Fruit fly (Drosophila melanogaster) whole organism, embryonic: ENCODE data around the gene CG9961.
A peak's percentile ranks its signal among the peaks of the same experiment; 100 is the strongest.

Experiments used
- Asciz ChIP-seq: fragments of 200-800 bp; sonication (Bioruptor generic); optimal IDR thresholded peaks from 2 replicates; lab custom pipeline; 2017; ENCODE audit warnings: missing biosample characterization, mild to moderate bottlenecking, missing genetic modification characterization, missing genetic modification reagents
- CG10274 ChIP-seq: fragments of 200-800 bp; sonication (Bioruptor generic); optimal IDR thresholded peaks from 3 replicates; lab custom pipeline; 2017; ENCODE audit warnings: missing biosample characterization, mild to moderate bottlenecking, missing genetic modification characterization
- CG12104 ChIP-seq: fragments of 200-800 bp; sonication (Bioruptor generic); optimal IDR thresholded peaks from 3 replicates; lab custom pipeline; 2016; ENCODE audit warnings: missing biosample characterization, missing genetic modification characterization
- CG12391 ChIP-seq: fragments of 200-800 bp; sonication (Bioruptor generic); optimal IDR thresholded peaks from 3 replicates; lab custom pipeline; 2018; ENCODE audit warnings: missing biosample characterization, mild to moderate bottlenecking, missing genetic modification characterization, moderate library complexity
- CG12744 ChIP-seq: fragments of 200-800 bp; sonication (Bioruptor generic); optimal IDR thresholded peaks from 2 replicates; lab custom pipeline; 2016; ENCODE audit warnings: missing biosample characterization, missing genetic modification characterization
- CG14441 ChIP-seq: fragments of 200-800 bp; sonication (Bioruptor generic); IDR thresholded peaks from 2 replicates; pipeline ENCODE4 v1.3.6; 2022; ENCODE audit warnings: missing biosample characterization, missing genetic modification characterization
- CG18619 ChIP-seq: fragments of 200-800 bp; sonication (Bioruptor generic); optimal IDR thresholded peaks from 3 replicates; lab custom pipeline; 2017; ENCODE audit warnings: missing biosample characterization, mild to moderate bottlenecking, missing genetic modification characterization
- CG30431 ChIP-seq: fragments of 200-800 bp; sonication (Bioruptor generic); optimal IDR thresholded peaks from 2 replicates; lab custom pipeline; 2017; ENCODE audit warnings: missing biosample characterization, missing genetic modification characterization
- CG34224 ChIP-seq: fragments of 200-800 bp; sonication (Bioruptor generic); IDR thresholded peaks from 3 replicates; pipeline ENCODE4 v1.3.6; 2022; ENCODE audit warnings: missing biosample characterization, missing genetic modification characterization; ENCODE audit not compliant: partially characterized antibody
- CG43689 ChIP-seq: fragments of 200-800 bp; sonication (Bioruptor generic); IDR thresholded peaks from 2 replicates; pipeline ENCODE4 v1.3.6; 2022; ENCODE audit warnings: missing biosample characterization, missing genetic modification characterization
- CG6175 ChIP-seq: fragments of 200-800 bp; sonication (Bioruptor generic); IDR thresholded peaks from 3 replicates; pipeline ENCODE4 v1.3.6; 2022; ENCODE audit warnings: missing biosample characterization, missing genetic modification characterization
- CG6254 ChIP-seq: fragments of 200-800 bp; sonication (Bioruptor generic); optimal IDR thresholded peaks from 3 replicates; lab custom pipeline; 2017; ENCODE audit warnings: mild to moderate bottlenecking, missing biosample characterization, missing genetic modification reagents, missing genetic modification characterization
- CG6854 ChIP-seq: fragments of 200-800 bp; sonication (Bioruptor generic); optimal IDR thresholded peaks from 3 replicates; lab custom pipeline; 2017; ENCODE audit warnings: missing biosample characterization, mild to moderate bottlenecking, missing genetic modification characterization
- CG7745 ChIP-seq: fragments of 200-800 bp; sonication (Bioruptor generic); optimal IDR thresholded peaks from 2 replicates; lab custom pipeline; 2018; ENCODE audit warnings: missing biosample characterization, mild to moderate bottlenecking, missing genetic modification characterization, moderate library complexity
- CG7839 ChIP-seq: fragments of 200-800 bp; sonication (Bioruptor generic); optimal IDR thresholded peaks from 3 replicates; lab custom pipeline; 2018; ENCODE audit warnings: missing biosample characterization, mild to moderate bottlenecking, missing genetic modification characterization, moderate library complexity
- CG8290 ChIP-seq, 3 experiments: fragments of 200-800 bp; sonication (Bioruptor generic); optimal IDR thresholded peaks; 2 replicates each; lab custom pipeline; 2016 to 2019; ENCODE audit warnings: missing biosample characterization in 3 of 3, missing genetic modification characterization in 3 of 3, mild to moderate bottlenecking in 2 of 3, moderate library complexity in 1 of 3
- CG9215 ChIP-seq: fragments of 200-800 bp; sonication (Bioruptor generic); IDR thresholded peaks from 2 replicates; pipeline ENCODE4 v1.3.6; 2022; ENCODE audit warnings: missing biosample characterization, missing genetic modification characterization
- Chrac-16 ChIP-seq: fragments of 200-800 bp; sonication (Bioruptor generic); optimal IDR thresholded peaks from 3 replicates; lab custom pipeline; 2016; ENCODE audit warnings: missing biosample characterization, missing genetic modification characterization
- CrebB ChIP-seq: fragments of 200-800 bp; sonication (Bioruptor generic); optimal IDR thresholded peaks from 3 replicates; lab custom pipeline; 2018; ENCODE audit warnings: missing biosample characterization, mild to moderate bottlenecking, missing genetic modification characterization
- Dad ChIP-seq: fragments of 200-800 bp; sonication (Bioruptor generic); optimal IDR thresholded peaks from 3 replicates; lab custom pipeline; 2016; ENCODE audit warnings: missing biosample characterization, missing genetic modification characterization
- E2f2 ChIP-seq: fragments of 200-800 bp; sonication (Bioruptor generic); IDR thresholded peaks from 2 replicates; pipeline ENCODE4 v1.3.6; 2022; ENCODE audit warnings: missing biosample characterization, missing genetic modification characterization
- GATAe ChIP-seq: fragments of 200-800 bp; sonication (Bioruptor generic); conservative IDR thresholded peaks from 2 replicates; pipeline ENCODE4 v1.3.6; 2022; ENCODE audit warnings: missing biosample characterization, missing genetic modification characterization
- H15 ChIP-seq: fragments of 200-800 bp; sonication (Bioruptor generic); IDR thresholded peaks from 3 replicates; pipeline ENCODE4 v1.3.6; 2022; ENCODE audit warnings: missing biosample characterization, missing genetic modification characterization
- HLH4C ChIP-seq: fragments of 200-800 bp; sonication (Bioruptor generic); IDR thresholded peaks from 3 replicates; pipeline ENCODE4 v1.3.6; 2022; ENCODE audit warnings: missing biosample characterization, missing genetic modification characterization; ENCODE audit not compliant: partially characterized antibody
- Hmx ChIP-seq: fragments of 200-800 bp; sonication (Bioruptor generic); optimal IDR thresholded peaks from 2 replicates; lab custom pipeline; 2016; ENCODE audit warnings: missing biosample characterization, missing genetic modification characterization
- Nf-YA ChIP-seq: fragments of 200-800 bp; sonication (Bioruptor generic); IDR thresholded peaks from 2 replicates; pipeline ENCODE4 v1.3.6; 2022; ENCODE audit warnings: missing biosample characterization, missing genetic modification characterization
- Nf-YC ChIP-seq: fragments of 200-800 bp; optimal IDR thresholded peaks from 3 replicates; lab custom pipeline; 2019; ENCODE audit warnings: missing biosample characterization, mild to moderate bottlenecking, missing genetic modification characterization, moderate library complexity
- PHDP ChIP-seq: fragments of 200-800 bp; sonication (Bioruptor generic); optimal IDR thresholded peaks from 3 replicates; lab custom pipeline; 2018; ENCODE audit warnings: missing biosample characterization, mild to moderate bottlenecking, missing genetic modification characterization, moderate library complexity
- Ssrp ChIP-seq: fragments of 200-800 bp; sonication (Bioruptor generic); optimal IDR thresholded peaks from 2 replicates; lab custom pipeline; 2018; ENCODE audit warnings: missing biosample characterization, mild to moderate bottlenecking, missing genetic modification characterization, moderate library complexity
- Xrp1 ChIP-seq: fragments of 200-800 bp; sonication (Bioruptor generic); IDR thresholded peaks from 2 replicates; pipeline ENCODE4 v1.3.6; 2022; ENCODE audit warnings: missing biosample characterization, missing genetic modification characterization
- dan ChIP-seq: fragments of 200-800 bp; sonication (Bioruptor generic); IDR thresholded peaks from 2 replicates; pipeline ENCODE4 v1.3.6; 2022; ENCODE audit warnings: missing biosample characterization, missing genetic modification characterization
- disco-r ChIP-seq: fragments of 200-800 bp; sonication (Bioruptor generic); optimal IDR thresholded peaks from 2 replicates; lab custom pipeline; 2016; ENCODE audit warnings: missing biosample characterization, missing genetic modification characterization
- ewg ChIP-seq: fragments of 200-800 bp; sonication (Bioruptor generic); optimal IDR thresholded peaks from 3 replicates; lab custom pipeline; 2017; ENCODE audit warnings: mild to moderate bottlenecking, missing biosample characterization, missing genetic modification reagents, missing genetic modification characterization
- fd64A ChIP-seq: fragments of 200-800 bp; sonication (Bioruptor generic); optimal IDR thresholded peaks from 3 replicates; lab custom pipeline; 2018; ENCODE audit warnings: missing biosample characterization, mild to moderate bottlenecking, missing genetic modification characterization
- ftz-f1 ChIP-seq: fragments of 200-800 bp; sonication (Bioruptor generic); optimal IDR thresholded peaks from 2 replicates; lab custom pipeline; 2016; ENCODE audit warnings: missing biosample characterization, missing genetic modification characterization
- hkb ChIP-seq, 2 experiments: fragments of 200-800 bp in 1 of 2; fragments of >200 bp in 1 of 2; sonication (Bioruptor generic) in 1 of 2; IDR thresholded peaks in 1 of 2; optimal IDR thresholded peaks in 1 of 2; 2 replicates each; pipeline versions ENCODE4 v1.3.6 to Lab custom; 2017 to 2022; ENCODE audit warnings: missing biosample characterization in 1 of 2, missing genetic modification characterization in 1 of 2
- ind ChIP-seq: fragments of 200-800 bp; sonication (Bioruptor generic); optimal IDR thresholded peaks from 3 replicates; lab custom pipeline; 2016; ENCODE audit warnings: missing biosample characterization, missing genetic modification characterization
- jing ChIP-seq: fragments of 200-800 bp; sonication (Bioruptor generic); optimal IDR thresholded peaks from 2 replicates; lab custom pipeline; 2018; ENCODE audit warnings: missing biosample characterization, mild to moderate bottlenecking, missing genetic modification characterization
- maf-S ChIP-seq: fragments of 200-800 bp; sonication (Bioruptor generic); optimal IDR thresholded peaks from 2 replicates; lab custom pipeline; 2016; ENCODE audit warnings: missing biosample characterization, missing genetic modification characterization
- nom ChIP-seq: fragments of 200-800 bp; sonication (Bioruptor generic); optimal IDR thresholded peaks from 2 replicates; lab custom pipeline; 2017; ENCODE audit warnings: missing biosample characterization, missing genetic modification characterization, mild to moderate bottlenecking, moderate library complexity, missing genetic modification reagents
- pan ChIP-seq, 4 experiments: fragments of >200 bp in 3 of 4; fragments of 200-800 bp in 1 of 4; sonication (Bioruptor generic) in 1 of 4; optimal IDR thresholded peaks in 3 of 4; IDR thresholded peaks in 1 of 4; 2 replicates each; pipeline versions ENCODE4 v1.3.6 to Lab custom; 2017 to 2022; ENCODE audit warnings: missing biosample characterization in 2 of 4, missing genetic modification characterization in 2 of 4, mixed read lengths in 1 of 4
- pb ChIP-seq: fragments of 200-800 bp; sonication (Bioruptor generic); optimal IDR thresholded peaks from 3 replicates; lab custom pipeline; 2016; ENCODE audit warnings: missing biosample characterization, missing genetic modification characterization
- pfk ChIP-seq: fragments of 200-800 bp; sonication (Bioruptor generic); optimal IDR thresholded peaks from 2 replicates; lab custom pipeline; 2018; ENCODE audit warnings: missing biosample characterization, mild to moderate bottlenecking, missing genetic modification characterization, moderate library complexity
- seq ChIP-seq: fragments of 200-800 bp; sonication (Bioruptor generic); IDR thresholded peaks from 2 replicates; pipeline ENCODE4 v1.3.6; 2022; ENCODE audit warnings: missing biosample characterization, missing genetic modification characterization
- tap ChIP-seq: fragments of 200-800 bp; optimal IDR thresholded peaks from 3 replicates; lab custom pipeline; 2019; ENCODE audit warnings: missing biosample characterization, mild to moderate bottlenecking, missing genetic modification characterization, moderate library complexity
- ttk ChIP-seq: fragments of 200-800 bp; sonication (Bioruptor generic); IDR thresholded peaks from 2 replicates; pipeline ENCODE4 v2.1.2; 2022; ENCODE audit warnings: missing biosample characterization, missing genetic modification characterization
- tup ChIP-seq: fragments of 200-800 bp; sonication (Bioruptor generic); optimal IDR thresholded peaks from 2 replicates; lab custom pipeline; 2016; ENCODE audit warnings: missing biosample characterization, mild to moderate bottlenecking, missing genetic modification characterization, moderate library complexity
- usp ChIP-seq: fragments of >200 bp; optimal IDR thresholded peaks from 2 replicates; lab custom pipeline; 2017; ENCODE audit warnings: missing biosample characterization, missing genetic modification characterization

CG9961 gene

dm6 chr2L:2748480-2749143 is 3.9 kb upstream of the CG9961 start (continued):
- TF ChIP-seq PHDP, result peak; percentile 83
- peak; percentile 75 for TF ChIP-seq pb (GFP tag; lab: Kevin White, UChicago)
- peak; percentile 88 for TF ChIP-seq CG9215 (GFP tag; lab: Robert Waterston, UW)
- peak; percentile 81 for TF ChIP-seq nom
- peak; percentile 68 for TF ChIP-seq GATAe (GFP tag; lab: Robert Waterston, UW)
- TF ChIP-seq tup (GFP tag; lab: Kevin White, UChicago), result peak; percentile 80
- TF ChIP-seq CG43689 (GFP tag; lab: Robert Waterston, UW), result peak; percentile 49; the same call in 1 of the 2 replicates
- peak; percentile 70 for TF ChIP-seq Asciz (GFP tag; lab: Kevin White, UChicago)
- TF ChIP-seq CG8290 (GFP tag; optimal IDR thresholded peaks at IDR 0.05; lab: Kevin White, UChicago), result peak; percentile 82
- peak; percentile 94 to 96 for TF ChIP-seq CG8290 (tag; optimal IDR thresholded peaks at IDR 0.05; lab: Kevin White, UChicago)
- peak; percentile 58 for TF ChIP-seq disco-r
- peak; percentile 60 for TF ChIP-seq jing
- peak; percentile 42; the same call in 1 of the 3 replicates for TF ChIP-seq HLH4C (GFP tag; lab: Robert Waterston, UW)
- TF ChIP-seq Xrp1 (GFP tag; lab: Robert Waterston, UW), result peak; percentile 89
- TF ChIP-seq fd64A (GFP tag; lab: Kevin White, UChicago), result peak; percentile 31
- TF ChIP-seq Nf-YC (tag; lab: Kevin White, UChicago), result peak; percentile 85
- TF ChIP-seq usp (GFP tag; lab: Kevin White, UChicago), result no peak
- peak; percentile 81 for TF ChIP-seq ttk (GFP tag; lab: Robert Waterston, UW)
- TF ChIP-seq E2f2, result peak; percentile 93
- no peak for TF ChIP-seq CG6254 (GFP tag; lab: Kevin White, UChicago)
- TF ChIP-seq pfk (GFP tag; lab: Kevin White, UChicago), result peak; percentile 60
- TF ChIP-seq maf-S, result peak; percentile 85
- TF ChIP-seq CG30431, result peak; percentile 83
- TF ChIP-seq CG34224 (GFP tag; lab: Robert Waterston, UW), result no peak; the same call in 2 of the 3 replicates
- TF ChIP-seq Dad (GFP tag; lab: Kevin White, UChicago), result peak; percentile 78
- peak; percentile 86 for TF ChIP-seq Ssrp (tag; lab: Kevin White, UChicago)
- TF ChIP-seq Nf-YA (GFP tag; lab: Robert Waterston, UW), result peak; percentile 64; the same call in 1 of the 2 replicates
- peak; percentile 74 for TF ChIP-seq tap
- peak; percentile 69 for TF ChIP-seq CrebB
- TF ChIP-seq hkb (optimal IDR thresholded peaks at IDR 0.05; lab: Kevin White, UChicago), result no peak
- TF ChIP-seq hkb (GFP tag; IDR thresholded peaks at IDR 0.05; lab: Robert Waterston, UW), result peak; percentile 74
- peak; percentile 91 for TF ChIP-seq ind (GFP tag; lab: Kevin White, UChicago)
- TF ChIP-seq Chrac-16, result peak; percentile 90
- TF ChIP-seq dan (GFP tag; lab: Robert Waterston, UW), result no peak; the same call in 1 of the 2 replicates
- no peak for TF ChIP-seq Hmx (GFP tag; lab: Kevin White, UChicago)
- TF ChIP-seq ftz-f1 (GFP tag; lab: Kevin White, UChicago), result peak; percentile 99
- peak; percentile 73 for TF ChIP-seq seq
- TF ChIP-seq CG7745 (tag; lab: Kevin White, UChicago), result no peak
- TF ChIP-seq CG12391, result peak; percentile 87
- no peak for TF ChIP-seq pan (optimal IDR thresholded peaks at IDR 0.05; lab: Kevin White, UChicago)
- peak in 1 of 2 experiments; percentile 88 for TF ChIP-seq pan (GFP tag; optimal IDR thresholded peaks at IDR 0.05 in 1 of 2, IDR thresholded peaks at IDR 0.05 in 1 of 2)
- TF ChIP-seq CG7839, result peak; percentile 92
- peak; percentile 65 for TF ChIP-seq CG10274
- TF ChIP-seq CG14441 (GFP tag; lab: Robert Waterston, UW), result peak; percentile 86
- peak; percentile 72 for TF ChIP-seq CG6854 (GFP tag; lab: Kevin White, UChicago)
- peak; percentile 80 for TF ChIP-seq ewg (GFP tag; lab: Kevin White, UChicago)
- peak; percentile 83 for TF ChIP-seq CG12104 (GFP tag; lab: Kevin White, UChicago)
- peak; percentile 77 for TF ChIP-seq H15 (GFP tag; lab: Robert Waterston, UW)
- peak; percentile 81 for TF ChIP-seq CG6175
- TF ChIP-seq CG12744 (GFP tag; lab: Kevin White, UChicago), result peak; percentile 28
- TF ChIP-seq CG18619 (GFP tag; lab: Kevin White, UChicago), result peak; percentile 87
